Worm (Caenorhabditis elegans): ENCODE results near the gene ttr-20.
A peak's percentile ranks its signal among the peaks of the same experiment; 100 is the strongest.

The ttr-20 gene

ce11 chrIV:4243830-4244406, 2.7 kb upstream of the ttr-20 start:
- no peak for TF ChIP-seq aly-2 (tag; optimal IDR thresholded peaks at IDR 0.05)
- no peak for TF ChIP-seq sma-9 (GFP tag; optimal IDR thresholded peaks at IDR 0.05)
- no peak for TF ChIP-seq sma-9 (tag; optimal IDR thresholded peaks at IDR 0.05)
- no peak for TF ChIP-seq blmp-1 (tag; optimal IDR thresholded peaks at IDR 0.05; ENCODE audit: insufficient read depth)

DNA sequence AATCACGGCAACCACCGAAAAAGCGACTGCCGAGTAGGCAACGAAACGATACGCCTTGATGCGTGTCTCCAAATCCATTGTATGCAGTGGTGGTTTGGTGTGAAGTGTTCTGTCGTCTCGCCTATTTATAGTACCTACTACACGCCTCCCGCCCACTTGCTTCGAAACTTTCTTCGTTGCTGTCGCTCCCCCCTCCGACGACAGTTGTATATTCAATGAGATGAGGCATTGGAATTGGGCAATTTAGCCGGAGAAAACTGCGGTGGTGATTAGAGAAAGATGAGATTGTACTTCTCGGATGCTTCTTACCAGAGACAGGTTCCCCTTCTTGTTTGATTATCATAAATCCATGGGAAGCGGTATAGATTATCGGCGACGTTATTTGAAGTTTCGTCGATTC, 2.1 kb upstream of the ttr-20 start, which contains the start of gene col-34:
Gene col-34 (minus strand): TSS at position 101 of the 400 bp plus-strand sequence.
- no peak for TF ChIP-seq ztf-4 (tag; optimal IDR thresholded peaks at IDR 0.05)
- TF ChIP-seq gmeb-1 (tag; optimal IDR thresholded peaks at IDR 0.05), result no peak
- no peak for TF ChIP-seq sma-3 (GFP tag; optimal IDR thresholded peaks at IDR 0.05)
- no peak for TF ChIP-seq snpc-4 (tag; optimal IDR thresholded peaks at IDR 0.05)
- TF ChIP-seq nhr-6 (tag; optimal IDR thresholded peaks at IDR 0.05), result no peak
- TF ChIP-seq lsy-2 (tag; optimal IDR thresholded peaks at IDR 0.05), result no peak

- TF ChIP-seq lsy-2 (tag; optimal IDR thresholded peaks at IDR 0.05), result peak; percentile 39 to 85
- peak; percentile 19 for TF ChIP-seq lin-11 (tag; optimal IDR thresholded peaks at IDR 0.05)
- peak; percentile 11 for TF ChIP-seq crh-2 (tag; optimal IDR thresholded peaks at IDR 0.05)
- TF ChIP-seq skn-1 (tag; optimal IDR thresholded peaks at IDR 0.05), result no peak
- peak; percentile 65 for TF ChIP-seq gmeb-1 (tag; optimal IDR thresholded peaks at IDR 0.05)
- TF ChIP-seq lin-13 (GFP tag; optimal IDR thresholded peaks at IDR 0.05), result peak; percentile 35
- TF ChIP-seq C34F6.9 (tag; optimal IDR thresholded peaks at IDR 0.05), result peak; percentile 51
- TF ChIP-seq nhr-11 (tag; optimal IDR thresholded peaks at IDR 0.05), result no peak
- peak; percentile 42 for TF ChIP-seq snpc-4 (tag; optimal IDR thresholded peaks at IDR 0.05)
- TF ChIP-seq mab-5 (tag; optimal IDR thresholded peaks at IDR 0.05), result no peak
- peak; percentile 40 for TF ChIP-seq nhr-21 (tag; optimal IDR thresholded peaks at IDR 0.05)
- peak; percentile 20 for TF ChIP-seq sma-3 (GFP tag; optimal IDR thresholded peaks at IDR 0.05)
- peak; percentile 20 for TF ChIP-seq F13H6.1 (tag; optimal IDR thresholded peaks at IDR 0.05)
- TF ChIP-seq unc-55 (GFP tag; optimal IDR thresholded peaks at IDR 0.05), result peak; percentile 78
- peak; percentile 33 for TF ChIP-seq nhr-25 (tag; optimal IDR thresholded peaks at IDR 0.05)
- TF ChIP-seq sma-9 (GFP tag; optimal IDR thresholded peaks at IDR 0.05), result peak; percentile 66
- no peak for TF ChIP-seq sma-9 (tag; optimal IDR thresholded peaks at IDR 0.05)
Observed at ce11 chrIV:4247334-4247733, 741 bp downstream of the ttr-20 start.

- no peak for TF ChIP-seq mdl-1 (tag; optimal IDR thresholded peaks at IDR 0.05)
Observed at ce11 chrIV:4247770-4248169, 1.2 kb downstream of the ttr-20 start, which contains the start of gene ama-1. Gene ama-1 (plus strand): TSS chrIV:4248070.

- TF ChIP-seq nhr-129 (tag; optimal IDR thresholded peaks at IDR 0.05) (no peak), nhr-12 (tag; optimal IDR thresholded peaks at IDR 0.05) (no peak), nhr-21 (tag; optimal IDR thresholded peaks at IDR 0.05) (no peak), ztf-11 (tag; optimal IDR thresholded peaks at IDR 0.05) (no peak), zag-1 (tag; optimal IDR thresholded peaks at IDR 0.05) (no peak), R02D3.7 (tag; optimal IDR thresholded peaks at IDR 0.05) (no peak), nhr-11 (tag; optimal IDR thresholded peaks at IDR 0.05) (no peak), sma-3 (GFP tag; optimal IDR thresholded peaks at IDR 0.05) (no peak), mab-5 (tag; optimal IDR thresholded peaks at IDR 0.05) (no peak), fos-1 (tag; optimal IDR thresholded peaks at IDR 0.05) (no peak), unc-62 (GFP tag; optimal IDR thresholded peaks at IDR 0.05) (no peak), egl-27 (tag; optimal IDR thresholded peaks at IDR 0.05) (no peak), ceh-82 (tag; optimal IDR thresholded peaks at IDR 0.05) (no peak), sem-4 (tag; optimal IDR thresholded peaks at IDR 0.05) (no peak), skn-1 (tag; optimal IDR thresholded peaks at IDR 0.05) (no peak), elt-1 (tag; optimal IDR thresholded peaks at IDR 0.05) (no peak)
Observed at ce11 chrIV:4254989-4255582, 8.5 kb downstream of the ttr-20 start.

Data from whole organism, L2 larva.